Fruit fly (Drosophila melanogaster) whole organism, embryonic: ENCODE data around the gene CG9928.

ENCODE experiments used
- CG10147 ChIP-seq: fragments of 200-800 bp; sonication (Bioruptor generic); optimal IDR thresholded peaks from 2 replicates; lab custom pipeline; 2019; ENCODE audit warnings: missing biosample characterization, mild to moderate bottlenecking, missing genetic modification characterization, moderate library complexity
- CG10979 ChIP-seq: fragments of 200-800 bp; sonication (Bioruptor generic); optimal IDR thresholded peaks from 2 replicates; lab custom pipeline; 2018; ENCODE audit warnings: missing biosample characterization, mild to moderate bottlenecking, missing genetic modification characterization, moderate library complexity
- CG12071 ChIP-seq: fragments of 200-800 bp; sonication (Bioruptor generic); optimal IDR thresholded peaks from 3 replicates; lab custom pipeline; 2018; ENCODE audit warnings: missing biosample characterization, mild to moderate bottlenecking, missing genetic modification characterization
- CG12299 ChIP-seq: fragments of 200-800 bp; sonication (Bioruptor generic); optimal IDR thresholded peaks from 2 replicates; lab custom pipeline; 2018; ENCODE audit warnings: missing biosample characterization, mild to moderate bottlenecking, missing genetic modification characterization
- CG1647 ChIP-seq: fragments of 200-800 bp; sonication (Bioruptor generic); optimal IDR thresholded peaks from 3 replicates; lab custom pipeline; 2016; ENCODE audit warnings: missing biosample characterization, missing genetic modification characterization
- CG16813 ChIP-seq: fragments of 200-800 bp; sonication (Bioruptor generic); IDR thresholded peaks from 3 replicates; pipeline ENCODE4 v1.3.6; 2022; ENCODE audit warnings: missing biosample characterization, missing genetic modification characterization; ENCODE audit not compliant: partially characterized antibody
- CG18619 ChIP-seq: fragments of 200-800 bp; sonication (Bioruptor generic); optimal IDR thresholded peaks from 3 replicates; lab custom pipeline; 2017; ENCODE audit warnings: missing biosample characterization, mild to moderate bottlenecking, missing genetic modification characterization
- CG2116 ChIP-seq: fragments of 200-800 bp; sonication (Bioruptor generic); optimal IDR thresholded peaks from 3 replicates; lab custom pipeline; 2018; ENCODE audit warnings: missing biosample characterization, mild to moderate bottlenecking, missing genetic modification characterization
- CG3163 ChIP-seq: fragments of 200-800 bp; sonication (Bioruptor generic); optimal IDR thresholded peaks from 3 replicates; lab custom pipeline; 2016; ENCODE audit warnings: missing biosample characterization, missing genetic modification characterization
- CG34376 ChIP-seq: fragments of 200-800 bp; sonication (Bioruptor generic); optimal IDR thresholded peaks from 2 replicates; lab custom pipeline; 2018; ENCODE audit warnings: missing biosample characterization, mild to moderate bottlenecking, missing genetic modification characterization
- CG4617 ChIP-seq: fragments of 200-800 bp; sonication (Bioruptor generic); optimal IDR thresholded peaks from 3 replicates; lab custom pipeline; 2016; ENCODE audit warnings: missing biosample characterization, missing genetic modification characterization, borderline replicate concordance
- CG8388 ChIP-seq: fragments of 200-800 bp; sonication (Bioruptor generic); optimal IDR thresholded peaks from 2 replicates; lab custom pipeline; 2019; ENCODE audit warnings: missing biosample characterization, mild to moderate bottlenecking, missing genetic modification characterization, moderate library complexity
- CG8478 ChIP-seq: fragments of >200 bp; optimal IDR thresholded peaks from 2 replicates; lab custom pipeline; 2018
- CkIIα-i1 ChIP-seq: fragments of 200-800 bp; sonication (Bioruptor generic); IDR thresholded peaks from 2 replicates; pipeline ENCODE4 v1.3.6; 2022; ENCODE audit warnings: missing biosample characterization, missing genetic modification characterization
- Deaf1 ChIP-seq: fragments of 200-800 bp; optimal IDR thresholded peaks from 3 replicates; lab custom pipeline; 2019; ENCODE audit warnings: missing biosample characterization, mild to moderate bottlenecking, missing genetic modification characterization, moderate library complexity
- Dfd ChIP-seq, 2 experiments: fragments of >200 bp; optimal IDR thresholded peaks; 2 replicates each; lab custom pipeline; 2017; ENCODE audit warnings: missing biosample characterization in 2 of 2, missing genetic modification characterization in 2 of 2
- Doc3 ChIP-seq: fragments of 200-800 bp; sonication (Bioruptor generic); IDR thresholded peaks from 3 replicates; pipeline ENCODE4 v1.3.6; 2022; ENCODE audit warnings: missing biosample characterization, missing genetic modification characterization; ENCODE audit not compliant: partially characterized antibody
- Dp ChIP-seq: fragments of 200-800 bp; sonication (Bioruptor generic); optimal IDR thresholded peaks from 2 replicates; lab custom pipeline; 2018; ENCODE audit warnings: missing biosample characterization, mild to moderate bottlenecking, missing genetic modification characterization, moderate library complexity
- Ets65A ChIP-seq: fragments of 200-800 bp; sonication (Bioruptor generic); peaks from one replicate; lab custom pipeline; 2016; ENCODE audit warnings: missing biosample characterization, missing genetic modification characterization
- H2.0 ChIP-seq: fragments of 200-800 bp; sonication (Bioruptor generic); IDR thresholded peaks from 2 replicates; pipeline ENCODE4 v1.3.6; 2022; ENCODE audit warnings: missing biosample characterization, missing genetic modification characterization
- Hmx ChIP-seq: fragments of 200-800 bp; sonication (Bioruptor generic); optimal IDR thresholded peaks from 2 replicates; lab custom pipeline; 2016; ENCODE audit warnings: missing biosample characterization, missing genetic modification characterization
- Lim3 ChIP-seq: fragments of 200-800 bp; sonication (Bioruptor generic); IDR thresholded peaks from 2 replicates; pipeline ENCODE4 v1.3.6; 2022; ENCODE audit warnings: missing biosample characterization, missing genetic modification characterization
- MBD-R2 ChIP-seq: fragments of 200-800 bp; sonication (Bioruptor generic); IDR thresholded peaks from 2 replicates; pipeline ENCODE4 v1.3.6; 2022; ENCODE audit warnings: missing biosample characterization, missing genetic modification characterization
- MTF-1 ChIP-seq: fragments of 200-800 bp; sonication (Bioruptor generic); optimal IDR thresholded peaks from 2 replicates; lab custom pipeline; 2018; ENCODE audit warnings: missing biosample characterization, mild to moderate bottlenecking, missing genetic modification characterization, borderline replicate concordance
- Med ChIP-seq: fragments of 200-800 bp; sonication (Bioruptor generic); peaks from one replicate; lab custom pipeline; 2016; ENCODE audit warnings: missing biosample characterization, missing genetic modification characterization, mild to moderate bottlenecking, inconsistent platforms, moderate library complexity
- Mrtf ChIP-seq: fragments of 200-800 bp; sonication (Bioruptor generic); IDR thresholded peaks from 3 replicates; pipeline ENCODE4 v1.3.6; 2022; ENCODE audit warnings: missing biosample characterization, missing genetic modification characterization
- Nf-YA ChIP-seq: fragments of 200-800 bp; sonication (Bioruptor generic); IDR thresholded peaks from 2 replicates; pipeline ENCODE4 v1.3.6; 2022; ENCODE audit warnings: missing biosample characterization, missing genetic modification characterization
- Side ChIP-seq: fragments of 200-800 bp; sonication (Bioruptor generic); optimal IDR thresholded peaks from 2 replicates; lab custom pipeline; 2016; ENCODE audit warnings: missing biosample characterization, missing genetic modification characterization
- dpn ChIP-seq, 2 experiments: fragments of 200-800 bp; sonication (Bioruptor generic); optimal IDR thresholded peaks; 3 replicates each; lab custom pipeline; 2016; ENCODE audit warnings: missing biosample characterization in 2 of 2, missing genetic modification characterization in 2 of 2
- fu2 ChIP-seq: fragments of 200-800 bp; sonication (Bioruptor generic); optimal IDR thresholded peaks from 2 replicates; lab custom pipeline; 2016; ENCODE audit warnings: missing biosample characterization, missing genetic modification characterization
- gfzf ChIP-seq: fragments of 200-800 bp; sonication (Bioruptor generic); optimal IDR thresholded peaks from 2 replicates; lab custom pipeline; 2016; ENCODE audit warnings: missing biosample characterization, mild to moderate bottlenecking, missing genetic modification characterization, moderate library complexity
- grn ChIP-seq: fragments of 200-800 bp; sonication (Bioruptor generic); optimal IDR thresholded peaks from 3 replicates; lab custom pipeline; 2017; ENCODE audit warnings: missing biosample characterization, missing genetic modification characterization
- gsb ChIP-seq: fragments of 200-800 bp; sonication (Bioruptor generic); IDR thresholded peaks from 2 replicates; pipeline ENCODE4 v1.3.6; 2022; ENCODE audit warnings: missing biosample characterization, missing genetic modification characterization
- ham ChIP-seq: fragments of 200-800 bp; sonication (Bioruptor generic); IDR thresholded peaks from 2 replicates; pipeline ENCODE4 v1.3.6; 2022; ENCODE audit warnings: missing biosample characterization, missing genetic modification characterization
- hbn ChIP-seq: fragments of 200-800 bp; sonication (Bioruptor generic); IDR thresholded peaks from 2 replicates; pipeline ENCODE4 v1.3.6; 2022; ENCODE audit warnings: missing biosample characterization, missing genetic modification characterization; ENCODE audit not compliant: partially characterized antibody
- her ChIP-seq: fragments of 200-800 bp; sonication (Bioruptor generic); optimal IDR thresholded peaks from 2 replicates; lab custom pipeline; 2016; ENCODE audit warnings: missing biosample characterization, missing genetic modification characterization
- jing ChIP-seq: fragments of 200-800 bp; sonication (Bioruptor generic); optimal IDR thresholded peaks from 2 replicates; lab custom pipeline; 2018; ENCODE audit warnings: missing biosample characterization, mild to moderate bottlenecking, missing genetic modification characterization
- kay ChIP-seq: fragments of 200-800 bp; sonication (Bioruptor generic); optimal IDR thresholded peaks from 2 replicates; lab custom pipeline; 2016; ENCODE audit warnings: missing biosample characterization, missing genetic modification characterization
- nau ChIP-seq: fragments of 200-800 bp; sonication (Bioruptor generic); optimal IDR thresholded peaks from 3 replicates; lab custom pipeline; 2017; ENCODE audit warnings: missing biosample characterization, mild to moderate bottlenecking, missing genetic modification characterization, missing genetic modification reagents
- onecut ChIP-seq: fragments of 200-800 bp; sonication (Bioruptor generic); IDR thresholded peaks from 2 replicates; pipeline ENCODE4 v1.3.6; 2022; ENCODE audit warnings: missing biosample characterization, missing genetic modification characterization
- pho ChIP-seq: fragments of 200-800 bp; sonication (Bioruptor generic); optimal IDR thresholded peaks from 2 replicates; lab custom pipeline; 2016; ENCODE audit warnings: missing biosample characterization, missing genetic modification characterization
- pita ChIP-seq: fragments of 200-800 bp; sonication (Bioruptor generic); optimal IDR thresholded peaks from 2 replicates; lab custom pipeline; 2017; ENCODE audit warnings: missing biosample characterization, mild to moderate bottlenecking, missing genetic modification characterization
- pum ChIP-seq: fragments of 200-800 bp; sonication (Bioruptor generic); optimal IDR thresholded peaks from 2 replicates; lab custom pipeline; 2016; ENCODE audit warnings: missing biosample characterization, missing genetic modification characterization
- pzg ChIP-seq: fragments of 200-800 bp; sonication (Bioruptor generic); optimal IDR thresholded peaks from 3 replicates; lab custom pipeline; 2018; ENCODE audit warnings: missing biosample characterization, mild to moderate bottlenecking, missing genetic modification characterization, moderate library complexity
- scrt ChIP-seq: fragments of 200-800 bp; sonication (Bioruptor generic); optimal IDR thresholded peaks from 2 replicates; lab custom pipeline; 2018; ENCODE audit warnings: missing biosample characterization, mild to moderate bottlenecking, missing genetic modification characterization, moderate library complexity
- sob ChIP-seq: fragments of 200-800 bp; sonication (Bioruptor generic); IDR thresholded peaks from 2 replicates; pipeline ENCODE4 v1.3.6; 2022; ENCODE audit warnings: missing biosample characterization, missing genetic modification characterization
- ssp ChIP-seq: fragments of 200-800 bp; sonication (Bioruptor generic); IDR thresholded peaks from 2 replicates; pipeline ENCODE4 v1.3.6; 2022; ENCODE audit warnings: missing biosample characterization, missing genetic modification characterization
- tna ChIP-seq: fragments of 200-800 bp; sonication (Bioruptor generic); IDR thresholded peaks from 2 replicates; pipeline ENCODE4 v1.3.6; 2022; ENCODE audit warnings: missing biosample characterization, missing genetic modification characterization; ENCODE audit not compliant: partially characterized antibody
- twi ChIP-seq: fragments of 200-800 bp; optimal IDR thresholded peaks from 2 replicates; lab custom pipeline; 2019; ENCODE audit warnings: missing biosample characterization, mild to moderate bottlenecking, missing genetic modification characterization, moderate library complexity
- zfh1 ChIP-seq: fragments of 200-800 bp; sonication (Bioruptor generic); IDR thresholded peaks from 3 replicates; pipeline ENCODE4 v1.3.6; 2022; ENCODE audit warnings: missing biosample characterization, missing genetic modification characterization

Gene CG9928

DNA sequence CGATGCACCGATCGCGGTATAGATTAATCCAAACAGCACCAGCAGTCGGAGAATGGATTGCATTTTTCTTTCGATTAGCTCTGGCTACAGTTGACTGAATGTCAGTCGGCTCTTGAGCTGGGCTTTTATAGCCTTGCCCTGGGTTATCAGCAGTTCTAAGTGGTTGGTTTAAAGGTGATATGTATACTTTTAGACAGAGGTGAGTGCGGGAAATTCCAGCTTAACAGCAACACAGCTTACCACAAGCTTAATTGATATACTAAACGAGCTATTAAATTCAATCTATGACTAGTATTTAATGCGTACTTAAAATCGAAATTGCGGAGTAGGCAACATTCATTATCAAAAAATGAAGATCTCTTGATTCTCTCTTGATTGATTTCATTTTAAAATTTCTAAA lies at the start of gene CG9928:
TSS of gene CG9928 (minus strand) at position 101 of the 400 bp plus-strand sequence.
- TF ChIP-seq Side, result no peak
- no peak for TF ChIP-seq zfh1 (GFP tag; lab: Robert Waterston, UW)
- no peak for TF ChIP-seq pita
- no peak for TF ChIP-seq fu2 (GFP tag; lab: Kevin White, UChicago)
- TF ChIP-seq Ets65A (GFP tag; lab: Kevin White, UChicago), result peak; percentile 16
- no peak for TF ChIP-seq CG2116 (GFP tag; lab: Kevin White, UChicago)

DNA sequence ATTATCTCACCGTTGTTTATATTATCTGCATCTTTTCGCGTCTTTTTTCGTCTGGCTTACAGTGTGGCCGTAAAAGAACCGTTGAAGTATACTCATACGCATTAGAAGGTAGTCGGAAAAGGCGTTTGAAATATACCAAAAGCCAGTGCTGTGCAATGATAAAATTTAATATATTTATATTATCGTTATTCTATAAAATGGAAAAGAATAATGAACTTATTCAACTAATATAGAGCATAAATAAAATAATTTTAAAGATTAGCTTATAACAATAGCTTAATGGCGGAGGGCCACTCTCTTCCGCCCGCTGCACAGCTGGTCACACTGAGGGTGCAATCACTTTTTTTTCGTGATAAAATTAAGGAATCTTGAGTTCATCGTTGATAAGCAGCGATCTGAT lies 49.2 kb upstream of the CG9928 start, which contains the start of the genes CG16974 and Edem2:
TSS of gene CG16974 (minus strand) at position 86 of the 400 bp plus-strand sequence.
TSS of gene Edem2 (plus strand) at position 308 of the 400 bp plus-strand sequence.
- TF ChIP-seq CG4617 (peak; percentile 90), ham (GFP tag; lab: Robert Waterston, UW) (no peak), Dfd (GFP tag; optimal IDR thresholded peaks at IDR 0.05; lab: Kevin White, UChicago) (no peak), Med (peak; percentile 89), hbn (GFP tag; lab: Robert Waterston, UW) (no peak), CG34376 (GFP tag; lab: Kevin White, UChicago) (peak; percentile 44), CG12299 (peak; percentile 69), Hmx (no peak), Deaf1 (tag; lab: Kevin White, UChicago) (no peak), MBD-R2 (GFP tag; lab: Robert Waterston, UW) (peak; percentile 75), CkIIα-i1 (GFP tag; lab: Robert Waterston, UW) (no peak), MTF-1 (GFP tag; lab: Kevin White, UChicago) (no peak), pho (GFP tag; lab: Kevin White, UChicago) (peak; percentile 41), Mrtf (peak; percentile 52; the same call in 1 of the 3 replicates), CG10979 (peak; percentile 60), CG12071 (no peak), CG18619 (no peak), H2.0 (GFP tag; lab: Robert Waterston, UW) (peak; percentile 66), Doc3 (GFP tag; lab: Robert Waterston, UW) (no peak), pzg (peak; percentile 77), CG3163 (GFP tag; lab: Kevin White, UChicago) (no peak), CG8388 (GFP tag; lab: Kevin White, UChicago) (no peak), sob (GFP tag; lab: Robert Waterston, UW) (peak; percentile 87), grn (GFP tag; lab: Kevin White, UChicago) (no peak), Dp (GFP tag; lab: Kevin White, UChicago) (peak; percentile 29), kay (GFP tag; lab: Kevin White, UChicago) (peak; percentile 49), gfzf (GFP tag; lab: Kevin White, UChicago) (peak; percentile 73), Nf-YA (GFP tag; lab: Robert Waterston, UW) (peak; percentile 57; the same call in 1 of the 2 replicates), jing (GFP tag; lab: Kevin White, UChicago) (no peak), CG1647 (GFP tag; lab: Kevin White, UChicago) (peak; percentile 39), CG16813 (GFP tag; lab: Robert Waterston, UW) (no peak), pum (GFP tag; lab: Kevin White, UChicago) (no peak), Lim3 (no peak), scrt (no peak), her (no peak), gsb (GFP tag; lab: Robert Waterston, UW) (no peak), CG8478 (lab: Kevin White, UChicago) (no peak), onecut (GFP tag; lab: Robert Waterston, UW) (no peak), twi (no peak), nau (GFP tag; lab: Kevin White, UChicago) (no peak), tna (GFP tag; lab: Robert Waterston, UW) (no peak), dpn (GFP tag; optimal IDR thresholded peaks at IDR 0.05; lab: Kevin White, UChicago) (peak; percentile 37 to 83), CG10147 (no peak), ssp (GFP tag; lab: Robert Waterston, UW) (peak; percentile 67)
